Worm (Caenorhabditis elegans) whole organism, L3 larva: ENCODE data around the gene Y73C8B.5.

Source experiments
- R02D3.7 ChIP-seq: fragments of 150-350 bp; optimal IDR thresholded peaks from 2 replicates; lab custom pipeline; 2014; ENCODE audit warnings: missing biosample characterization, missing genetic modification characterization
- elt-3 ChIP-seq, 3 experiments: fragments of 150-350 bp in 1 of 3; sonication (generic microtip) in 2 of 3; optimal IDR thresholded peaks; 2 replicates in 2 of 3; 4 replicates in 1 of 3; lab custom pipeline; 2014 to 2017; ENCODE audit warnings: missing biosample characterization in 3 of 3, missing genetic modification characterization in 3 of 3
- nhr-11 ChIP-seq: fragments of 150-350 bp; optimal IDR thresholded peaks from 2 replicates; lab custom pipeline; 2014; ENCODE audit warnings: missing biosample characterization, missing genetic modification characterization
- nhr-237 ChIP-seq: fragments of 150-350 bp; optimal IDR thresholded peaks from 2 replicates; lab custom pipeline; 2014; ENCODE audit warnings: missing biosample characterization, missing genetic modification characterization
- nhr-25 ChIP-seq: sonication (generic microtip); optimal IDR thresholded peaks from 2 replicates; lab custom pipeline; 2017; ENCODE audit warnings: missing biosample characterization, missing genetic modification characterization
- skn-1 ChIP-seq: fragments of 150-350 bp; optimal IDR thresholded peaks from 2 replicates; lab custom pipeline; 2014; ENCODE audit warnings: missing biosample characterization, missing genetic modification characterization
- snpc-4 ChIP-seq: fragments of 150-350 bp; optimal IDR thresholded peaks from 2 replicates; lab custom pipeline; 2014; ENCODE audit warnings: missing biosample characterization, missing genetic modification characterization
- tbx-2 ChIP-seq: sonication (generic microtip); optimal IDR thresholded peaks from 2 replicates; lab custom pipeline; 2016; ENCODE audit warnings: mild to moderate bottlenecking, missing genetic modification characterization, missing compliant biosample characterization
- unc-62 ChIP-seq: fragments of 150-350 bp; sonication (generic microtip); optimal IDR thresholded peaks from 4 replicates; lab custom pipeline; 2014; ENCODE audit warnings: missing biosample characterization, missing genetic modification reagents, missing genetic modification characterization
- zag-1 ChIP-seq: fragments of 150-350 bp; optimal IDR thresholded peaks from 2 replicates; lab custom pipeline; 2014; ENCODE audit warnings: missing biosample characterization, missing genetic modification characterization
- ztf-11 ChIP-seq: fragments of 150-350 bp; optimal IDR thresholded peaks from 2 replicates; lab custom pipeline; 2014; ENCODE audit warnings: missing biosample characterization, missing genetic modification characterization

DNA sequence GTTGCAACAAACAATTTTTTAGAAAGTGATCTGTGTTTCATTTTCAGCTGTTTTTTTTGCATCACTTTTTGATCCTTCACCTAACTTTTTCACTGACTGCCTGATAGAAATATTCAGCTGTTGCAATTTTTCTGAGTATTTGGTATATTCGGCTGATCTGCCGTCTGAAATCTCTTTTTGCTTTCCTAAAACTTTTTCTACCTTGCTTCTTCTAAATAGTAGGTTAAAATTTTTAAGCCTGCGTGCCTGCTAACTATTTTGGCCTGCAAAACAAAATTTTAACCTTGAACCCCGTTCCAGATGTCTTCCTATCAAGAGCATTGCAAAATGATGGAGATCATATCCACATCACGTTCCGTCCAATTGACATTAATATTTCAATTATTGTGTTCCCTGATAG, 20.9 kb upstream of the Y73C8B.5 start, which contains the start of gene srab-8:
- TF ChIP-seq nhr-11 (tag; lab: Kevin White, UChicago) (no peak), elt-3 (tag; optimal IDR thresholded peaks at IDR 0.05; lab: Kevin White, UChicago) (no peak), snpc-4 (tag; lab: Kevin White, UChicago) (no peak), nhr-25 (no peak), tbx-2 (tag; lab: Kevin White, UChicago) (no peak), zag-1 (no peak), R02D3.7 (tag; lab: Kevin White, UChicago) (no peak), unc-62 (no peak), skn-1 (tag; lab: Kevin White, UChicago) (no peak), ztf-11 (no peak), nhr-237 (tag; lab: Kevin White, UChicago) (no peak)
